Fruit fly (Drosophila melanogaster) whole organism, embryonic: ENCODE results near the gene drpr.

Source experiments
- Bdp1 ChIP-seq: fragments of 200-800 bp; sonication (Bioruptor generic); optimal IDR thresholded peaks from 3 replicates; lab custom pipeline; 2016; ENCODE audit warnings: missing biosample characterization, missing genetic modification characterization
- CG10431 ChIP-seq: fragments of 200-800 bp; sonication (Bioruptor generic); optimal IDR thresholded peaks from 3 replicates; lab custom pipeline; 2018; ENCODE audit warnings: missing biosample characterization, mild to moderate bottlenecking, missing genetic modification characterization
- CG11398 ChIP-seq: fragments of 200-800 bp; sonication (Bioruptor generic); optimal IDR thresholded peaks from 2 replicates; lab custom pipeline; 2016; ENCODE audit warnings: missing biosample characterization, missing genetic modification characterization
- CG11560 ChIP-seq: fragments of 200-800 bp; sonication (Bioruptor generic); IDR thresholded peaks from 3 replicates; pipeline ENCODE4 v1.3.6; 2022; ENCODE audit warnings: missing biosample characterization, missing genetic modification characterization
- CG12104 ChIP-seq: fragments of 200-800 bp; sonication (Bioruptor generic); optimal IDR thresholded peaks from 3 replicates; lab custom pipeline; 2016; ENCODE audit warnings: missing biosample characterization, missing genetic modification characterization
- CG12659 ChIP-seq: fragments of 200-800 bp; sonication (Bioruptor generic); optimal IDR thresholded peaks from 3 replicates; lab custom pipeline; 2017; ENCODE audit warnings: mild to moderate bottlenecking, missing biosample characterization, missing genetic modification reagents, missing genetic modification characterization
- CG14441 ChIP-seq: fragments of 200-800 bp; sonication (Bioruptor generic); IDR thresholded peaks from 2 replicates; pipeline ENCODE4 v1.3.6; 2022; ENCODE audit warnings: missing biosample characterization, missing genetic modification characterization
- CG15269 ChIP-seq: fragments of 200-800 bp; sonication (Bioruptor generic); optimal IDR thresholded peaks from 2 replicates; lab custom pipeline; 2018; ENCODE audit warnings: missing biosample characterization, mild to moderate bottlenecking, missing genetic modification characterization, moderate library complexity
- CG15696 ChIP-seq: fragments of 200-800 bp; sonication (Bioruptor generic); optimal IDR thresholded peaks from 2 replicates; lab custom pipeline; 2019; ENCODE audit warnings: missing biosample characterization, mild to moderate bottlenecking, missing genetic modification characterization, moderate library complexity
- CG2875 ChIP-seq: fragments of 200-800 bp; sonication (Bioruptor generic); optimal IDR thresholded peaks from 2 replicates; lab custom pipeline; 2017; ENCODE audit warnings: missing biosample characterization, mild to moderate bottlenecking, missing genetic modification characterization, missing genetic modification reagents
- CG2889 ChIP-seq: fragments of 200-800 bp; sonication (Bioruptor generic); IDR thresholded peaks from 3 replicates; pipeline ENCODE4 v1.3.6; 2022; ENCODE audit warnings: missing biosample characterization, missing genetic modification characterization
- CG4328 ChIP-seq: fragments of 200-800 bp; sonication (Bioruptor generic); optimal IDR thresholded peaks from 3 replicates; lab custom pipeline; 2017; ENCODE audit warnings: missing biosample characterization, missing genetic modification reagents, missing genetic modification characterization
- CG4404 ChIP-seq: fragments of 200-800 bp; sonication (Bioruptor generic); IDR thresholded peaks from 2 replicates; pipeline ENCODE4 v1.3.6; 2022; ENCODE audit warnings: missing biosample characterization, missing genetic modification characterization
- CG5245 ChIP-seq: fragments of 200-800 bp; sonication (Bioruptor generic); optimal IDR thresholded peaks from 3 replicates; lab custom pipeline; 2016; ENCODE audit warnings: missing biosample characterization, missing genetic modification characterization
- CG6683 ChIP-seq: fragments of 200-800 bp; sonication (Bioruptor generic); optimal IDR thresholded peaks from 2 replicates; lab custom pipeline; 2017; ENCODE audit warnings: missing biosample characterization, mild to moderate bottlenecking, missing genetic modification characterization, missing genetic modification reagents
- CG6689 ChIP-seq: fragments of 200-800 bp; sonication (Bioruptor generic); IDR thresholded peaks from 2 replicates; pipeline ENCODE4 v1.3.6; 2022; ENCODE audit warnings: missing biosample characterization, missing genetic modification characterization
- CG9609 ChIP-seq: fragments of 200-800 bp; sonication (Bioruptor generic); optimal IDR thresholded peaks from 3 replicates; lab custom pipeline; 2016; ENCODE audit warnings: missing biosample characterization, missing genetic modification characterization
- Chrac-16 ChIP-seq: fragments of 200-800 bp; sonication (Bioruptor generic); optimal IDR thresholded peaks from 3 replicates; lab custom pipeline; 2016; ENCODE audit warnings: missing biosample characterization, missing genetic modification characterization
- Dfd ChIP-seq, 2 experiments: fragments of >200 bp; optimal IDR thresholded peaks; 2 replicates each; lab custom pipeline; 2017; ENCODE audit warnings: missing biosample characterization in 2 of 2, missing genetic modification characterization in 2 of 2
- Fer1 ChIP-seq: fragments of 200-800 bp; sonication (Bioruptor generic); optimal IDR thresholded peaks from 2 replicates; lab custom pipeline; 2017; ENCODE audit warnings: missing biosample characterization, mild to moderate bottlenecking, missing genetic modification characterization
- Gsc ChIP-seq: fragments of 200-800 bp; sonication (Bioruptor generic); IDR thresholded peaks from 2 replicates; pipeline ENCODE4 v1.3.6; 2022; ENCODE audit warnings: missing biosample characterization, missing genetic modification characterization
- Hey ChIP-seq: fragments of 200-800 bp; sonication (Bioruptor generic); optimal IDR thresholded peaks from 3 replicates; lab custom pipeline; 2018; ENCODE audit warnings: missing biosample characterization, mild to moderate bottlenecking, missing genetic modification characterization
- Hr3 ChIP-seq: fragments of 200-800 bp; sonication (Bioruptor generic); optimal IDR thresholded peaks from 3 replicates; lab custom pipeline; 2016; ENCODE audit warnings: missing biosample characterization, missing genetic modification characterization
- Med ChIP-seq: fragments of 200-800 bp; sonication (Bioruptor generic); peaks from one replicate; lab custom pipeline; 2016; ENCODE audit warnings: missing biosample characterization, missing genetic modification characterization, mild to moderate bottlenecking, inconsistent platforms, moderate library complexity
- Myb ChIP-seq: fragments of 200-800 bp; sonication (Bioruptor generic); optimal IDR thresholded peaks from 2 replicates; lab custom pipeline; 2016; ENCODE audit warnings: missing biosample characterization, missing genetic modification characterization
- Oaz ChIP-seq: fragments of 200-800 bp; sonication (Bioruptor generic); IDR thresholded peaks from 2 replicates; pipeline ENCODE4 v1.3.6; 2022; ENCODE audit warnings: missing biosample characterization, missing genetic modification characterization
- Sry-β ChIP-seq: fragments of 200-800 bp; sonication (Bioruptor generic); optimal IDR thresholded peaks from 2 replicates; lab custom pipeline; 2018; ENCODE audit warnings: missing biosample characterization, mild to moderate bottlenecking, missing genetic modification characterization, moderate library complexity
- Xrp1 ChIP-seq: fragments of 200-800 bp; sonication (Bioruptor generic); IDR thresholded peaks from 2 replicates; pipeline ENCODE4 v1.3.6; 2022; ENCODE audit warnings: missing biosample characterization, missing genetic modification characterization
- ab ChIP-seq: fragments of 200-800 bp; sonication (Bioruptor generic); optimal IDR thresholded peaks from 2 replicates; lab custom pipeline; 2016; ENCODE audit warnings: missing biosample characterization, missing genetic modification characterization
- ac ChIP-seq: fragments of 200-800 bp; sonication (Bioruptor generic); optimal IDR thresholded peaks from 3 replicates; lab custom pipeline; 2017; ENCODE audit warnings: missing biosample characterization, mild to moderate bottlenecking, missing genetic modification characterization
- ash1 ChIP-seq: fragments of 200-800 bp; sonication (Bioruptor generic); optimal IDR thresholded peaks from 2 replicates; lab custom pipeline; 2018; ENCODE audit warnings: missing biosample characterization, mild to moderate bottlenecking, missing genetic modification characterization
- bsh ChIP-seq, 2 experiments: fragments of 200-800 bp; sonication (Bioruptor generic); optimal IDR thresholded peaks; 2 replicates each; lab custom pipeline; 2017 to 2018; ENCODE audit warnings: mild to moderate bottlenecking in 2 of 2, missing biosample characterization in 2 of 2, missing genetic modification characterization in 2 of 2, moderate library complexity in 1 of 2
- caup ChIP-seq: fragments of 200-800 bp; sonication (Bioruptor generic); optimal IDR thresholded peaks from 3 replicates; lab custom pipeline; 2017; ENCODE audit warnings: missing biosample characterization, mild to moderate bottlenecking, missing genetic modification characterization, moderate library complexity; ENCODE audit not compliant: severe bottlenecking
- corto ChIP-seq: fragments of 200-800 bp; sonication (Bioruptor generic); optimal IDR thresholded peaks from 2 replicates; lab custom pipeline; 2016; ENCODE audit warnings: missing biosample characterization, mild to moderate bottlenecking, missing genetic modification characterization, moderate library complexity
- dysf ChIP-seq: fragments of 200-800 bp; sonication (Bioruptor generic); IDR thresholded peaks from 3 replicates; pipeline ENCODE4 v1.3.6; 2022; ENCODE audit warnings: missing biosample characterization, missing genetic modification characterization
- ham ChIP-seq: fragments of 200-800 bp; sonication (Bioruptor generic); IDR thresholded peaks from 2 replicates; pipeline ENCODE4 v1.3.6; 2022; ENCODE audit warnings: missing biosample characterization, missing genetic modification characterization
- hkb ChIP-seq, 2 experiments: fragments of 200-800 bp in 1 of 2; fragments of >200 bp in 1 of 2; sonication (Bioruptor generic) in 1 of 2; IDR thresholded peaks in 1 of 2; optimal IDR thresholded peaks in 1 of 2; 2 replicates each; pipeline versions ENCODE4 v1.3.6 to Lab custom; 2017 to 2022; ENCODE audit warnings: missing biosample characterization in 1 of 2, missing genetic modification characterization in 1 of 2
- kah ChIP-seq: fragments of 200-800 bp; sonication (Bioruptor generic); optimal IDR thresholded peaks from 2 replicates; lab custom pipeline; 2018; ENCODE audit warnings: missing biosample characterization, mild to moderate bottlenecking, missing genetic modification characterization
- oc ChIP-seq: fragments of 200-800 bp; sonication (Bioruptor generic); optimal IDR thresholded peaks from 2 replicates; lab custom pipeline; 2018; ENCODE audit warnings: missing biosample characterization, mild to moderate bottlenecking, missing genetic modification characterization, moderate library complexity
- pros ChIP-seq: fragments of 200-800 bp; sonication (Bioruptor generic); optimal IDR thresholded peaks from 3 replicates; lab custom pipeline; 2019; ENCODE audit warnings: missing biosample characterization, mild to moderate bottlenecking, missing genetic modification characterization, moderate library complexity
- rib ChIP-seq: fragments of 200-800 bp; sonication (Bioruptor generic); IDR thresholded peaks from 2 replicates; pipeline ENCODE4 v1.3.6; 2022; ENCODE audit warnings: missing biosample characterization, missing genetic modification characterization
- row ChIP-seq: fragments of 200-800 bp; sonication (Bioruptor generic); IDR thresholded peaks from 3 replicates; pipeline ENCODE4 v1.3.6; 2022; ENCODE audit warnings: missing biosample characterization, missing genetic modification characterization
- so ChIP-seq: fragments of 200-800 bp; sonication (Bioruptor generic); IDR thresholded peaks from 3 replicates; pipeline ENCODE4 v1.3.6; 2022; ENCODE audit warnings: missing biosample characterization, missing genetic modification characterization
- tin ChIP-seq: fragments of 200-800 bp; sonication (Bioruptor generic); optimal IDR thresholded peaks from 3 replicates; lab custom pipeline; 2016; ENCODE audit warnings: missing biosample characterization, missing genetic modification characterization
- trh ChIP-seq: fragments of 200-800 bp; sonication (Bioruptor generic); optimal IDR thresholded peaks from 2 replicates; lab custom pipeline; 2016; ENCODE audit warnings: missing biosample characterization, missing genetic modification characterization
- unc-4 ChIP-seq: fragments of 200-800 bp; sonication (Bioruptor generic); IDR thresholded peaks from 2 replicates; pipeline ENCODE4 v1.3.6; 2022; ENCODE audit warnings: missing biosample characterization, missing genetic modification characterization; ENCODE audit not compliant: partially characterized antibody
- usp ChIP-seq: fragments of >200 bp; optimal IDR thresholded peaks from 2 replicates; lab custom pipeline; 2017; ENCODE audit warnings: missing biosample characterization, missing genetic modification characterization
- vvl ChIP-seq: fragments of 200-800 bp; sonication (Bioruptor generic); IDR thresholded peaks from 2 replicates; pipeline ENCODE4 v1.3.6; 2022; ENCODE audit warnings: missing biosample characterization, missing genetic modification characterization
- wdn ChIP-seq: fragments of 200-800 bp; sonication (Bioruptor generic); IDR thresholded peaks from 2 replicates; pipeline ENCODE4 v1.3.6; 2022; ENCODE audit warnings: missing biosample characterization, missing genetic modification characterization

drpr gene

dm6 chr3L:1692122-1692786 lies 38.7 kb downstream of the drpr start (continued):
- TF ChIP-seq ac (GFP tag; lab: Kevin White, UChicago) (no peak), vvl (GFP tag; lab: Robert Waterston, UW) (0 out of 2 replicates have a peak, but pooled peaks have one; percentile 30), ash1 (GFP tag; lab: Kevin White, UChicago) (no peak), ham (GFP tag; lab: Robert Waterston, UW) (no peak), dysf (GFP tag; lab: Robert Waterston, UW) (0 out of 3 replicates have a peak, but pooled peaks have one; percentile 14), CG12659 (GFP tag; lab: Kevin White, UChicago) (no peak), CG2875 (GFP tag; lab: Kevin White, UChicago) (no peak), Xrp1 (peak; percentile 49), hkb (optimal IDR thresholded peaks at IDR 0.05; lab: Kevin White, UChicago) (no peak), hkb (GFP tag; IDR thresholded peaks at IDR 0.05; lab: Robert Waterston, UW) (no peak), CG15269 (tag; lab: Kevin White, UChicago) (no peak), Bdp1 (GFP tag; lab: Kevin White, UChicago) (no peak), Myb (GFP tag; lab: Kevin White, UChicago) (no peak), CG4404 (GFP tag; lab: Robert Waterston, UW) (0 out of 2 replicates have a peak, but pooled peaks have one; percentile 35), so (GFP tag; lab: Robert Waterston, UW) (no peak), row (GFP tag; lab: Robert Waterston, UW) (peak; percentile 43; the same call in 1 of the 3 replicates), tin (GFP tag; lab: Kevin White, UChicago) (no peak), pros (GFP tag; lab: Kevin White, UChicago) (no peak), CG14441 (GFP tag; lab: Robert Waterston, UW) (peak; percentile 35; the same call in 1 of the 2 replicates), CG11398 (no peak), Med (GFP tag; lab: Kevin White, UChicago) (no peak), bsh (GFP tag; optimal IDR thresholded peaks at IDR 0.05; lab: Kevin White, UChicago) (peak in 1 of 2 experiments; percentile 80), unc-4 (GFP tag; lab: Robert Waterston, UW) (no peak), kah (GFP tag; lab: Kevin White, UChicago) (no peak), ab (GFP tag; lab: Kevin White, UChicago) (no peak), Gsc (no peak), oc (tag; lab: Kevin White, UChicago) (no peak), CG10431 (GFP tag; lab: Kevin White, UChicago) (no peak), rib (GFP tag; lab: Robert Waterston, UW) (no peak), corto (GFP tag; lab: Kevin White, UChicago) (peak; percentile 65)

dm6 chr3L:1690727-1691413 lies 40.0 kb downstream of the drpr start:
- TF ChIP-seq Oaz (GFP tag; lab: Robert Waterston, UW): no peak
- TF ChIP-seq trh (GFP tag; lab: Kevin White, UChicago): no peak
- peak; percentile 22 for TF ChIP-seq CG5245
- no peak for TF ChIP-seq CG15696 (tag; lab: Kevin White, UChicago)
- no peak for TF ChIP-seq Dfd (GFP tag; optimal IDR thresholded peaks at IDR 0.05; lab: Kevin White, UChicago)
- TF ChIP-seq CG9609: no peak
- TF ChIP-seq CG6683 (GFP tag; lab: Kevin White, UChicago): no peak
- no peak for TF ChIP-seq CG2889 (GFP tag; lab: Robert Waterston, UW)
- TF ChIP-seq Hr3 (GFP tag; lab: Kevin White, UChicago): peak; percentile 3
- peak; percentile 42 for TF ChIP-seq CG4328 (GFP tag; lab: Kevin White, UChicago)
- no peak for TF ChIP-seq Sry-β (GFP tag; lab: Kevin White, UChicago)
- TF ChIP-seq Chrac-16 (GFP tag; lab: Kevin White, UChicago): no peak
- TF ChIP-seq CG6689 (GFP tag; lab: Robert Waterston, UW): peak; percentile 30; the same call in 1 of the 2 replicates
- no peak for TF ChIP-seq Hey
- TF ChIP-seq usp (GFP tag; lab: Kevin White, UChicago): no peak
- no peak for TF ChIP-seq wdn (GFP tag; lab: Robert Waterston, UW)
- no peak for TF ChIP-seq caup (GFP tag; lab: Kevin White, UChicago)
- no peak for TF ChIP-seq CG12104
- TF ChIP-seq Fer1 (GFP tag; lab: Kevin White, UChicago): no peak
- TF ChIP-seq CG11560 (tag; lab: Robert Waterston, UW): no peak
